Fruit fly (Drosophila melanogaster) whole organism, embryonic: ENCODE results near the gene Nse1.

ENCODE experiments used
- Atf3 ChIP-seq: fragments of 200-800 bp; sonication (Bioruptor generic); optimal IDR thresholded peaks from 3 replicates; lab custom pipeline; 2016; ENCODE audit warnings: missing biosample characterization, missing genetic modification characterization
- CG10654 ChIP-seq: fragments of 200-800 bp; sonication (Bioruptor generic); optimal IDR thresholded peaks from 2 replicates; lab custom pipeline; 2016; ENCODE audit warnings: missing biosample characterization, missing genetic modification characterization
- CG11398 ChIP-seq: fragments of 200-800 bp; sonication (Bioruptor generic); optimal IDR thresholded peaks from 2 replicates; lab custom pipeline; 2016; ENCODE audit warnings: missing biosample characterization, missing genetic modification characterization
- CG13287 ChIP-seq: fragments of 200-800 bp; sonication (Bioruptor generic); IDR thresholded peaks from 2 replicates; pipeline ENCODE4 v1.3.6; 2022; ENCODE audit warnings: missing biosample characterization, missing genetic modification characterization; ENCODE audit not compliant: partially characterized antibody
- CG13775 ChIP-seq: fragments of 200-800 bp; sonication (Bioruptor generic); optimal IDR thresholded peaks from 3 replicates; lab custom pipeline; 2017; ENCODE audit warnings: missing biosample characterization, mild to moderate bottlenecking, missing genetic modification characterization
- CG13894 ChIP-seq: fragments of 200-800 bp; sonication (Bioruptor generic); optimal IDR thresholded peaks from 3 replicates; lab custom pipeline; 2018; ENCODE audit warnings: missing biosample characterization, mild to moderate bottlenecking, missing genetic modification characterization, moderate library complexity
- CG14050 ChIP-seq: fragments of 200-800 bp; sonication (Bioruptor generic); IDR thresholded peaks from 3 replicates; pipeline ENCODE4 v1.3.6; 2022; ENCODE audit warnings: missing biosample characterization, missing genetic modification characterization
- CG15601 ChIP-seq: fragments of 200-800 bp; sonication (Bioruptor generic); optimal IDR thresholded peaks from 3 replicates; lab custom pipeline; 2019; ENCODE audit warnings: missing biosample characterization, mild to moderate bottlenecking, missing genetic modification characterization, moderate library complexity
- CG17568 ChIP-seq: fragments of 200-800 bp; sonication (Bioruptor generic); optimal IDR thresholded peaks from 2 replicates; lab custom pipeline; 2018; ENCODE audit warnings: missing biosample characterization, mild to moderate bottlenecking, missing genetic modification characterization, moderate library complexity
- CG17829 ChIP-seq: fragments of 200-800 bp; optimal IDR thresholded peaks from 2 replicates; lab custom pipeline; 2019; ENCODE audit warnings: missing biosample characterization, mild to moderate bottlenecking, missing genetic modification characterization, moderate library complexity
- CG1792 ChIP-seq: fragments of 200-800 bp; sonication (Bioruptor generic); optimal IDR thresholded peaks from 2 replicates; lab custom pipeline; 2016; ENCODE audit warnings: missing biosample characterization, missing genetic modification characterization
- CG2199 ChIP-seq: fragments of 200-800 bp; sonication (Bioruptor generic); IDR thresholded peaks from 3 replicates; pipeline ENCODE4 v1.3.6; 2022; ENCODE audit warnings: missing biosample characterization, missing genetic modification characterization
- CG32772 ChIP-seq: fragments of 200-800 bp; sonication (Bioruptor generic); IDR thresholded peaks from 2 replicates; pipeline ENCODE4 v1.3.6; 2022; ENCODE audit warnings: missing biosample characterization, missing genetic modification characterization
- CG34224 ChIP-seq: fragments of 200-800 bp; sonication (Bioruptor generic); IDR thresholded peaks from 3 replicates; pipeline ENCODE4 v1.3.6; 2022; ENCODE audit warnings: missing biosample characterization, missing genetic modification characterization; ENCODE audit not compliant: partially characterized antibody
- CG3838 ChIP-seq: fragments of 200-800 bp; sonication (Bioruptor generic); optimal IDR thresholded peaks from 3 replicates; lab custom pipeline; 2016; ENCODE audit warnings: missing biosample characterization, missing genetic modification characterization
- CG4730 ChIP-seq: fragments of 200-800 bp; sonication (Bioruptor generic); IDR thresholded peaks from 2 replicates; pipeline ENCODE4 v1.3.6; 2022; ENCODE audit warnings: missing biosample characterization, missing genetic modification characterization
- CG5953 ChIP-seq: fragments of 200-800 bp; sonication (Bioruptor generic); IDR thresholded peaks from 2 replicates; pipeline ENCODE4 v1.3.6; 2022; ENCODE audit warnings: missing biosample characterization, missing genetic modification characterization
- CG7357 ChIP-seq: fragments of 200-800 bp; sonication (Bioruptor generic); IDR thresholded peaks from 3 replicates; pipeline ENCODE4 v1.3.6; 2022; ENCODE audit warnings: missing biosample characterization, missing genetic modification characterization
- CG7928 ChIP-seq: fragments of 200-800 bp; sonication (Bioruptor generic); optimal IDR thresholded peaks from 2 replicates; lab custom pipeline; 2017; ENCODE audit warnings: missing biosample characterization, mild to moderate bottlenecking, missing genetic modification characterization
- CG8281 ChIP-seq: fragments of 200-800 bp; sonication (Bioruptor generic); optimal IDR thresholded peaks from 2 replicates; lab custom pipeline; 2018; ENCODE audit warnings: missing biosample characterization, mild to moderate bottlenecking, missing genetic modification characterization, moderate library complexity
- CG8290 ChIP-seq, 3 experiments: fragments of 200-800 bp; sonication (Bioruptor generic); optimal IDR thresholded peaks; 2 replicates each; lab custom pipeline; 2016 to 2019; ENCODE audit warnings: missing biosample characterization in 3 of 3, missing genetic modification characterization in 3 of 3, mild to moderate bottlenecking in 2 of 3, moderate library complexity in 1 of 3
- CG8765 ChIP-seq: fragments of 200-800 bp; sonication (Bioruptor generic); IDR thresholded peaks from 2 replicates; pipeline ENCODE4 v1.3.6; 2022; ENCODE audit warnings: missing biosample characterization, missing genetic modification characterization
- CG9437 ChIP-seq: fragments of 200-800 bp; sonication (Bioruptor generic); optimal IDR thresholded peaks from 2 replicates; lab custom pipeline; 2018; ENCODE audit warnings: missing biosample characterization, mild to moderate bottlenecking, missing genetic modification characterization
- D19A ChIP-seq: fragments of 200-800 bp; optimal IDR thresholded peaks from 3 replicates; lab custom pipeline; 2019; ENCODE audit warnings: missing biosample characterization, mild to moderate bottlenecking, missing genetic modification characterization, moderate library complexity
- Dbx ChIP-seq: fragments of 200-800 bp; sonication (Bioruptor generic); IDR thresholded peaks from 3 replicates; pipeline ENCODE4 v1.3.6; 2022; ENCODE audit warnings: missing biosample characterization, missing genetic modification characterization
- Eip74EF ChIP-seq, 2 experiments: fragments of 200-800 bp in 1 of 2; fragments of >200 bp in 1 of 2; sonication (Bioruptor generic) in 1 of 2; optimal IDR thresholded peaks; 2 replicates each; lab custom pipeline; 2017 to 2019; ENCODE audit warnings: missing biosample characterization in 2 of 2, missing genetic modification characterization in 2 of 2, mild to moderate bottlenecking in 1 of 2, moderate library complexity in 1 of 2
- Hr3 ChIP-seq: fragments of 200-800 bp; sonication (Bioruptor generic); optimal IDR thresholded peaks from 3 replicates; lab custom pipeline; 2016; ENCODE audit warnings: missing biosample characterization, missing genetic modification characterization
- Hsf ChIP-seq: fragments of 200-800 bp; sonication (Bioruptor generic); optimal IDR thresholded peaks from 3 replicates; lab custom pipeline; 2016; ENCODE audit warnings: missing biosample characterization, missing genetic modification characterization
- Kr ChIP-seq: fragments of 200-800 bp; sonication (Bioruptor generic); optimal IDR thresholded peaks from 2 replicates; lab custom pipeline; 2017; ENCODE audit warnings: missing biosample characterization, mild to moderate bottlenecking, missing genetic modification characterization
- MESR4 ChIP-seq: fragments of 200-800 bp; sonication (Bioruptor generic); optimal IDR thresholded peaks from 2 replicates; lab custom pipeline; 2018; ENCODE audit warnings: missing biosample characterization, mild to moderate bottlenecking, missing genetic modification characterization, moderate library complexity
- Med ChIP-seq: fragments of 200-800 bp; sonication (Bioruptor generic); peaks from one replicate; lab custom pipeline; 2016; ENCODE audit warnings: missing biosample characterization, missing genetic modification characterization, mild to moderate bottlenecking, inconsistent platforms, moderate library complexity
- NC2β ChIP-seq: fragments of 200-800 bp; sonication (Bioruptor generic); optimal IDR thresholded peaks from 2 replicates; lab custom pipeline; 2016; ENCODE audit warnings: missing biosample characterization, missing genetic modification characterization
- Scr ChIP-seq: fragments of 200-800 bp; sonication (Bioruptor generic); IDR thresholded peaks from 2 replicates; pipeline ENCODE4 v1.3.6; 2022; ENCODE audit warnings: missing biosample characterization, missing genetic modification characterization; ENCODE audit not compliant: partially characterized antibody
- Xrp1 ChIP-seq: fragments of 200-800 bp; sonication (Bioruptor generic); IDR thresholded peaks from 2 replicates; pipeline ENCODE4 v1.3.6; 2022; ENCODE audit warnings: missing biosample characterization, missing genetic modification characterization
- ab ChIP-seq: fragments of 200-800 bp; sonication (Bioruptor generic); optimal IDR thresholded peaks from 2 replicates; lab custom pipeline; 2016; ENCODE audit warnings: missing biosample characterization, missing genetic modification characterization
- chinmo ChIP-seq: fragments of 200-800 bp; sonication (Bioruptor generic); IDR thresholded peaks from 4 replicates; pipeline ENCODE4 v1.3.6; 2022; ENCODE audit warnings: missing biosample characterization, missing genetic modification characterization; ENCODE audit not compliant: partially characterized antibody
- cwo ChIP-seq: fragments of 200-800 bp; sonication (Bioruptor generic); optimal IDR thresholded peaks from 3 replicates; lab custom pipeline; 2017; ENCODE audit warnings: missing biosample characterization, missing genetic modification characterization, mild to moderate bottlenecking, moderate library complexity, missing genetic modification reagents
- dati ChIP-seq: fragments of 200-800 bp; sonication (Bioruptor generic); IDR thresholded peaks from 2 replicates; pipeline ENCODE4 v1.3.6; 2022; ENCODE audit warnings: missing biosample characterization, missing genetic modification characterization
- eve ChIP-seq, 2 experiments: fragments of >200 bp; optimal IDR thresholded peaks; 2 replicates each; lab custom pipeline; 2017; ENCODE audit warnings: missing biosample characterization in 2 of 2, missing genetic modification characterization in 2 of 2
- ewg ChIP-seq: fragments of 200-800 bp; sonication (Bioruptor generic); optimal IDR thresholded peaks from 3 replicates; lab custom pipeline; 2017; ENCODE audit warnings: mild to moderate bottlenecking, missing biosample characterization, missing genetic modification reagents, missing genetic modification characterization
- gcm ChIP-seq: fragments of 200-800 bp; sonication (Bioruptor generic); optimal IDR thresholded peaks from 2 replicates; lab custom pipeline; 2019; ENCODE audit warnings: missing biosample characterization, mild to moderate bottlenecking, missing genetic modification characterization, moderate library complexity
- gfzf ChIP-seq: fragments of 200-800 bp; sonication (Bioruptor generic); optimal IDR thresholded peaks from 2 replicates; lab custom pipeline; 2016; ENCODE audit warnings: missing biosample characterization, mild to moderate bottlenecking, missing genetic modification characterization, moderate library complexity
- ind ChIP-seq: fragments of 200-800 bp; sonication (Bioruptor generic); optimal IDR thresholded peaks from 3 replicates; lab custom pipeline; 2016; ENCODE audit warnings: missing biosample characterization, missing genetic modification characterization
- jigr1 ChIP-seq: fragments of 200-800 bp; sonication (Bioruptor generic); IDR thresholded peaks from 3 replicates; pipeline ENCODE4 v1.3.6; 2022; ENCODE audit warnings: missing biosample characterization, missing genetic modification characterization
- mirr ChIP-seq: fragments of 200-800 bp; sonication (Bioruptor generic); optimal IDR thresholded peaks from 3 replicates; lab custom pipeline; 2018; ENCODE audit warnings: missing biosample characterization, mild to moderate bottlenecking, missing genetic modification characterization
- phol ChIP-seq: fragments of 200-800 bp; sonication (Bioruptor generic); optimal IDR thresholded peaks from 3 replicates; lab custom pipeline; 2018; ENCODE audit warnings: missing biosample characterization, mild to moderate bottlenecking, missing genetic modification characterization, moderate library complexity
- psq ChIP-seq: fragments of 200-800 bp; sonication (Bioruptor generic); optimal IDR thresholded peaks from 2 replicates; lab custom pipeline; 2017; ENCODE audit warnings: missing biosample characterization, missing genetic modification characterization
- sim ChIP-seq: fragments of 200-800 bp; sonication (Bioruptor generic); IDR thresholded peaks from 2 replicates; pipeline ENCODE4 v1.3.6; 2022; ENCODE audit warnings: missing biosample characterization, missing genetic modification characterization
- sqz ChIP-seq: fragments of 200-800 bp; sonication (Bioruptor generic); optimal IDR thresholded peaks from 3 replicates; lab custom pipeline; 2018; ENCODE audit warnings: missing biosample characterization, mild to moderate bottlenecking, missing genetic modification characterization
- ttk ChIP-seq: fragments of 200-800 bp; sonication (Bioruptor generic); IDR thresholded peaks from 2 replicates; pipeline ENCODE4 v2.1.2; 2022; ENCODE audit warnings: missing biosample characterization, missing genetic modification characterization

Gene Nse1

dm6 chr2L:6644421-6645059, 32.9 kb downstream of the Nse1 start (continued):
- peak; percentile 51; the same call in 1 of the 2 replicates for TF ChIP-seq CG13287 (GFP tag; lab: Robert Waterston, UW)
- TF ChIP-seq ab: no peak
- TF ChIP-seq gfzf (GFP tag; lab: Kevin White, UChicago): no peak
- TF ChIP-seq D19A (tag; lab: Kevin White, UChicago): no peak
- TF ChIP-seq CG17568 (GFP tag; lab: Kevin White, UChicago): no peak
- no peak for TF ChIP-seq gcm (GFP tag; lab: Kevin White, UChicago)
- peak; percentile 40 for TF ChIP-seq CG3838 (GFP tag; lab: Kevin White, UChicago)
- TF ChIP-seq CG4730 (GFP tag; lab: Robert Waterston, UW): no peak
- TF ChIP-seq cwo (GFP tag; lab: Kevin White, UChicago): no peak
- no peak for TF ChIP-seq CG8290 (GFP tag; optimal IDR thresholded peaks at IDR 0.05; lab: Kevin White, UChicago)
- TF ChIP-seq CG8290 (tag; optimal IDR thresholded peaks at IDR 0.05; lab: Kevin White, UChicago): no peak
- peak; percentile 49; the same call in 2 of the 3 replicates for TF ChIP-seq CG34224
- TF ChIP-seq sqz: no peak
- TF ChIP-seq CG10654 (GFP tag; lab: Kevin White, UChicago): no peak
- TF ChIP-seq Med: peak; percentile 66
- TF ChIP-seq CG2199 (GFP tag; lab: Robert Waterston, UW): no peak
- TF ChIP-seq ind: no peak
- TF ChIP-seq CG5953 (GFP tag; lab: Robert Waterston, UW): no peak
- peak; percentile 32 for TF ChIP-seq CG13894 (tag; lab: Kevin White, UChicago)
- no peak for TF ChIP-seq CG32772 (GFP tag; lab: Robert Waterston, UW)
- TF ChIP-seq CG1792 (GFP tag; lab: Kevin White, UChicago): no peak
- no peak for TF ChIP-seq CG17829
- TF ChIP-seq MESR4: no peak
- no peak for TF ChIP-seq CG13775 (GFP tag; lab: Kevin White, UChicago)
- TF ChIP-seq Eip74EF (GFP tag; optimal IDR thresholded peaks at IDR 0.05; lab: Kevin White, UChicago): peak in 1 of 2 experiments; percentile 24
- no peak for TF ChIP-seq jigr1 (GFP tag; lab: Robert Waterston, UW)
- peak; percentile 96; the same call in 3 of the 4 replicates for TF ChIP-seq chinmo (GFP tag; lab: Robert Waterston, UW)
- peak in 1 of 2 experiments; percentile 53 for TF ChIP-seq eve (GFP tag; optimal IDR thresholded peaks at IDR 0.05; lab: Kevin White, UChicago)
- no peak for TF ChIP-seq Scr
- no peak for TF ChIP-seq Dbx (GFP tag; lab: Robert Waterston, UW)
- no peak for TF ChIP-seq dati (GFP tag; lab: Robert Waterston, UW)
- TF ChIP-seq ttk (GFP tag; lab: Robert Waterston, UW): no peak
- TF ChIP-seq CG7928 (GFP tag; lab: Kevin White, UChicago): no peak
- no peak for TF ChIP-seq phol (tag; lab: Kevin White, UChicago)
- peak; percentile 97 for TF ChIP-seq psq
- TF ChIP-seq sim: no peak
- TF ChIP-seq mirr: peak; percentile 8
- TF ChIP-seq CG11398: no peak
- TF ChIP-seq CG8281: no peak
- no peak for TF ChIP-seq Hsf (GFP tag; lab: Kevin White, UChicago)
- TF ChIP-seq CG7357 (GFP tag; lab: Robert Waterston, UW): no peak
- peak; percentile 37 for TF ChIP-seq Atf3 (GFP tag; lab: Kevin White, UChicago)
- no peak for TF ChIP-seq CG15601 (tag; lab: Kevin White, UChicago)
- TF ChIP-seq Hr3 (GFP tag; lab: Kevin White, UChicago): no peak
- no peak for TF ChIP-seq CG8765 (GFP tag; lab: Robert Waterston, UW)
- no peak for TF ChIP-seq CG14050
- no peak for TF ChIP-seq Xrp1 (GFP tag; lab: Robert Waterston, UW)
- TF ChIP-seq Kr: no peak
- TF ChIP-seq ewg: no peak
- TF ChIP-seq CG9437 (GFP tag; lab: Kevin White, UChicago): no peak
- TF ChIP-seq NC2β (GFP tag; lab: Kevin White, UChicago): no peak
